Worm (Caenorhabditis elegans): ENCODE results near the gene K07F5.22.

- TF ChIP-seq nhr-12 (tag; optimal IDR thresholded peaks at IDR 0.05) (no peak), ztf-4 (tag; optimal IDR thresholded peaks at IDR 0.05) (no peak), nhr-23 (tag; optimal IDR thresholded peaks at IDR 0.05) (no peak)
These were observed 7.9 kb downstream of the K07F5.22 start for ce11 chrIV:9872786-9873185.
